Worm (Caenorhabditis elegans) whole organism, L3 larva: ENCODE measurements around the gene fkh-3.

Experiments
- R02D3.7 ChIP-seq: fragments of 150-350 bp; optimal IDR thresholded peaks from 2 replicates; lab custom pipeline; 2014; ENCODE audit warnings: missing biosample characterization, missing genetic modification characterization
- ZK546.5 ChIP-seq: sonication (generic microtip); optimal IDR thresholded peaks from 2 replicates; lab custom pipeline; 2017; ENCODE audit warnings: missing biosample characterization, missing genetic modification characterization
- ama-1 ChIP-seq: fragments of 150-350 bp; optimal IDR thresholded peaks from 2 replicates; lab custom pipeline; 2018
- ceh-16 ChIP-seq: sonication (generic microtip); optimal IDR thresholded peaks from 2 replicates; lab custom pipeline; 2017; ENCODE audit warnings: missing biosample characterization, missing genetic modification characterization
- ceh-28 ChIP-seq: fragments of 150-350 bp; optimal IDR thresholded peaks from 2 replicates; lab custom pipeline; 2014; ENCODE audit warnings: missing biosample characterization, missing genetic modification reagents, missing genetic modification characterization
- ceh-9 ChIP-seq: sonication (generic microtip); optimal IDR thresholded peaks from 2 replicates; lab custom pipeline; 2018; ENCODE audit warnings: missing biosample characterization, missing genetic modification characterization
- egl-27 ChIP-seq: sonication (generic microtip); optimal IDR thresholded peaks from 4 replicates; lab custom pipeline; 2017; ENCODE audit warnings: missing biosample characterization, missing genetic modification reagents, missing genetic modification characterization
- egl-5 ChIP-seq: fragments of 150-350 bp; optimal IDR thresholded peaks from 2 replicates; lab custom pipeline; 2017; ENCODE audit warnings: missing biosample characterization, missing genetic modification reagents, missing genetic modification characterization, inconsistent platforms
- elt-2 ChIP-seq: sonication (generic microtip); optimal IDR thresholded peaks from 2 replicates; lab custom pipeline; 2016; ENCODE audit warnings: missing genetic modification reagents, mild to moderate bottlenecking, missing genetic modification characterization, missing compliant biosample characterization
- eor-1 ChIP-seq, 2 experiments: fragments of 150-350 bp; optimal IDR thresholded peaks; 2 replicates each; lab custom pipeline; 2014 to 2018; ENCODE audit warnings: missing biosample characterization in 2 of 2, missing genetic modification characterization in 2 of 2
- fkh-2 ChIP-seq: fragments of 150-350 bp; optimal IDR thresholded peaks from 2 replicates; lab custom pipeline; 2014; ENCODE audit warnings: missing biosample characterization, missing genetic modification reagents, missing genetic modification characterization
- fos-1 ChIP-seq: fragments of 150-350 bp; optimal IDR thresholded peaks from 2 replicates; lab custom pipeline; 2014; ENCODE audit warnings: missing biosample characterization, missing genetic modification characterization
- jun-1 ChIP-seq: fragments of 150-350 bp; optimal IDR thresholded peaks from 2 replicates; lab custom pipeline; 2014; ENCODE audit warnings: missing biosample characterization, missing genetic modification reagents, missing genetic modification characterization
- lin-39 ChIP-seq: fragments of 150-350 bp; optimal IDR thresholded peaks from 2 replicates; lab custom pipeline; 2018; ENCODE audit warnings: missing biosample characterization, missing genetic modification reagents, missing genetic modification characterization
- lsy-12 ChIP-seq: sonication (generic microtip); optimal IDR thresholded peaks from 2 replicates; lab custom pipeline; 2016; ENCODE audit warnings: mild to moderate bottlenecking, missing genetic modification characterization, missing compliant biosample characterization
- mml-1 ChIP-seq: fragments of 150-350 bp; sonication (generic microtip); optimal IDR thresholded peaks from 3 replicates; lab custom pipeline; 2014; ENCODE audit warnings: missing biosample characterization, missing genetic modification characterization
- nfya-1 ChIP-seq: sonication (generic microtip); optimal IDR thresholded peaks from 2 replicates; lab custom pipeline; 2017; ENCODE audit warnings: missing genetic modification characterization, mild to moderate bottlenecking, missing compliant biosample characterization, antibody characterized with exemption, moderate library complexity; ENCODE audit not compliant: insufficient read depth
- nhr-11 ChIP-seq: fragments of 150-350 bp; optimal IDR thresholded peaks from 2 replicates; lab custom pipeline; 2014; ENCODE audit warnings: missing biosample characterization, missing genetic modification characterization
- nhr-23 ChIP-seq: fragments of 150-350 bp; optimal IDR thresholded peaks from 2 replicates; lab custom pipeline; 2014; ENCODE audit warnings: missing biosample characterization, missing genetic modification reagents, missing genetic modification characterization
- nhr-25 ChIP-seq: sonication (generic microtip); optimal IDR thresholded peaks from 2 replicates; lab custom pipeline; 2017; ENCODE audit warnings: missing biosample characterization, missing genetic modification characterization
- nhr-28 ChIP-seq: fragments of 150-350 bp; optimal IDR thresholded peaks from 2 replicates; lab custom pipeline; 2014; ENCODE audit warnings: missing biosample characterization, missing genetic modification characterization
- nhr-43 ChIP-seq: sonication (generic microtip); optimal IDR thresholded peaks from 2 replicates; lab custom pipeline; 2016; ENCODE audit warnings: mild to moderate bottlenecking, missing genetic modification characterization, missing compliant biosample characterization; ENCODE audit not compliant: poor library complexity, severe bottlenecking
- nhr-67 ChIP-seq: fragments of 150-350 bp; optimal IDR thresholded peaks from 2 replicates; lab custom pipeline; 2014; ENCODE audit warnings: missing biosample characterization, missing genetic modification characterization
- nhr-77 ChIP-seq: fragments of 150-350 bp; optimal IDR thresholded peaks from 2 replicates; lab custom pipeline; 2014; ENCODE audit warnings: missing biosample characterization, missing genetic modification characterization
- pha-4 ChIP-seq: fragments of 150-350 bp; optimal IDR thresholded peaks from 2 replicates; lab custom pipeline; 2014; ENCODE audit warnings: missing biosample characterization, missing genetic modification reagents, missing genetic modification characterization
- sea-2 ChIP-seq: fragments of 150-350 bp; sonication (generic microtip); optimal IDR thresholded peaks from 4 replicates; lab custom pipeline; 2014; ENCODE audit warnings: missing biosample characterization, missing genetic modification reagents, missing genetic modification characterization
- skn-1 ChIP-seq: fragments of 150-350 bp; optimal IDR thresholded peaks from 2 replicates; lab custom pipeline; 2014; ENCODE audit warnings: missing biosample characterization, missing genetic modification characterization
- zag-1 ChIP-seq: fragments of 150-350 bp; optimal IDR thresholded peaks from 2 replicates; lab custom pipeline; 2014; ENCODE audit warnings: missing biosample characterization, missing genetic modification characterization
- ztf-11 ChIP-seq: fragments of 150-350 bp; optimal IDR thresholded peaks from 2 replicates; lab custom pipeline; 2014; ENCODE audit warnings: missing biosample characterization, missing genetic modification characterization
- ztf-4 ChIP-seq: fragments of 150-350 bp; optimal IDR thresholded peaks from 2 replicates; lab custom pipeline; 2014; ENCODE audit warnings: missing biosample characterization, missing genetic modification characterization

The fkh-3 gene

ce11 chrX:13388829-13389228, 34.4 kb downstream of the fkh-3 start:
- TF ChIP-seq ztf-11 (tag; lab: Kevin White, UChicago): no peak
- TF ChIP-seq ZK546.5 (tag; lab: Kevin White, UChicago): no peak
- TF ChIP-seq nfya-1 (tag; lab: Kevin White, UChicago): peak; percentile 9
- no peak for TF ChIP-seq ztf-4 (tag; lab: Kevin White, UChicago)
- no peak for TF ChIP-seq egl-5 (tag; lab: Kevin White, UChicago)
- TF ChIP-seq ceh-16 (tag; lab: Kevin White, UChicago): no peak
- TF ChIP-seq sea-2 (GFP tag; lab: Kevin White, UChicago): no peak
- no peak for TF ChIP-seq zag-1
- TF ChIP-seq nhr-25 (tag; lab: Kevin White, UChicago): peak; percentile 92
- TF ChIP-seq ceh-9 (tag; lab: Kevin White, UChicago): no peak
- no peak for TF ChIP-seq ceh-28 (tag; lab: Kevin White, UChicago)

DNA sequence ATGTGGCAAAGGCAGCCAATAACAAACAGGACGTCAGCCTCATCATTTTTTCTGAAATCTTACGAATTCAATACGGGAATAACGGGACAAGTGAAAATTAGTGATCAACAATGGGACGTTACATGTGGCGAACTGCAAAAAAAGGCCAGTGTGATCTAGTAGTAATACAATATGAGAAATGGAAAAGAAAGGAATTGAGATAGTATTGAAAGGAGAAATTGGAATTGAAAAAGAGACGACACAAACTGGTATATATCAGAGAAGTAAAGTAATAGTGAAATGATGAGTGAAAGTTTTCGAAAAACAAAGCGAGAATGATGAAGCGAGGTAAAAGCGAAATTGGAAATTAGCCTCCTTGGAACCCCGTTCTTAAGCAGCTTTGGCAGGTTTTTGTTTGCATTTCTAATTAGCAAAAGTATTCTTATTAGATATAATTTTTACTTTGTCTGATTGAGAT, 35.7 kb downstream of the fkh-3 start, which contains the start of gene C49F8.3:
Gene C49F8.3, minus strand, starts transcription at position 51 of the 457 bp plus-strand sequence.
- no peak for TF ChIP-seq egl-5 (tag; lab: Kevin White, UChicago)
- TF ChIP-seq nhr-23 (tag; lab: Kevin White, UChicago): peak; percentile 1

DNA sequence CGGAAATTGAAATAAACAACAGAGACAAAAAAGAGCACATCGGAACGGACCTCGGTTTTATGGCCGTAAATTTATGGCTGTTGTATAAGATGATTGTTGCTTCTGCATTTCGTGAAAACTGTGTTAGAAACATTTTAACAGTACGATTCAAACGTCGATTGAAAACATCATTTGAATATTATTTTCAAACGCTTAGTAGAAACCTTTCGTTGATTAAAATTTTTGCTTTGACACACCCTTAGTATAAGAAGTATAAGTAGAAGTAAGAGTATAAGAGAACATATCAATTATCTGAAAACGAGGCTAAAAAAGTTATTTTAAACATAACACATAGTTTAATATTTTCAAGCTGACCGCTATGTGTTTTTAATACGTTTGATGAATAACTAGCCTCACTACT, 38.5 kb downstream of the fkh-3 start:
- no peak for TF ChIP-seq ama-1 (lab: Kevin White, UChicago)
- no peak for TF ChIP-seq ceh-16 (tag; lab: Kevin White, UChicago)
- no peak for TF ChIP-seq eor-1 (tag; optimal IDR thresholded peaks at IDR 0.05; lab: Kevin White, UChicago)
- no peak for TF ChIP-seq R02D3.7 (tag; lab: Kevin White, UChicago)
- no peak for TF ChIP-seq fos-1 (tag; lab: Kevin White, UChicago)
- TF ChIP-seq nhr-11: no peak
- TF ChIP-seq nhr-77 (tag; lab: Kevin White, UChicago): no peak
- TF ChIP-seq egl-27 (tag; lab: Kevin White, UChicago): no peak
- no peak for TF ChIP-seq nhr-25 (tag; lab: Kevin White, UChicago)
- no peak for TF ChIP-seq nhr-67 (tag; lab: Kevin White, UChicago)
- TF ChIP-seq sea-2 (GFP tag; lab: Kevin White, UChicago): no peak
- no peak for TF ChIP-seq fkh-2 (tag; lab: Kevin White, UChicago)
- TF ChIP-seq nhr-43: no peak
- no peak for TF ChIP-seq elt-2 (tag; lab: Kevin White, UChicago)
- TF ChIP-seq nhr-28 (tag; lab: Kevin White, UChicago): no peak
- TF ChIP-seq egl-5 (tag; lab: Kevin White, UChicago): no peak
- TF ChIP-seq jun-1 (tag; lab: Kevin White, UChicago): no peak
- TF ChIP-seq skn-1 (tag; lab: Kevin White, UChicago): no peak
- TF ChIP-seq mml-1 (tag; lab: Kevin White, UChicago): no peak
- TF ChIP-seq, all 47 proteins: peak for 0

ce11 chrX:13383273-13383672, 40.0 kb downstream of the fkh-3 start:
- TF ChIP-seq lin-39 (tag; lab: Kevin White, UChicago): peak; percentile 67
- TF ChIP-seq nfya-1 (tag; lab: Kevin White, UChicago): peak; percentile 28
- no peak for TF ChIP-seq egl-27 (tag; lab: Kevin White, UChicago)

- TF ChIP-seq ceh-16 (tag; lab: Kevin White, UChicago): no peak
- no peak for TF ChIP-seq pha-4 (tag; lab: Kevin White, UChicago)
- no peak for TF ChIP-seq lsy-12
These were observed 42.1 kb downstream of the fkh-3 start for ce11 chrX:13380988-13381742.

ce11 chrX:13379072-13379471, 44.2 kb downstream of the fkh-3 start:
- peak; percentile 84 for TF ChIP-seq nhr-11
- no peak for TF ChIP-seq lsy-12
- TF ChIP-seq elt-2 (tag; lab: Kevin White, UChicago): no peak
- no peak for TF ChIP-seq egl-5 (tag; lab: Kevin White, UChicago)
- TF ChIP-seq nhr-77 (tag; lab: Kevin White, UChicago): no peak
- no peak for TF ChIP-seq nhr-23 (tag; lab: Kevin White, UChicago)
- TF ChIP-seq nhr-28 (tag; lab: Kevin White, UChicago): no peak
- no peak for TF ChIP-seq eor-1 (tag; optimal IDR thresholded peaks at IDR 0.05; lab: Kevin White, UChicago)
